Worm (Caenorhabditis elegans) whole organism, L2 larva: ENCODE results near the gene gex-4.

Source experiments
- Y55F3AM.14 ChIP-seq: fragments of 200-800 bp; sonication (Bioruptor generic); optimal IDR thresholded peaks from 2 replicates; lab custom pipeline; 2018; ENCODE audit warnings: mild to moderate bottlenecking, missing genetic modification characterization, missing compliant biosample characterization
- blmp-1 ChIP-seq: sonication (generic microtip); optimal IDR thresholded peaks from 2 replicates; lab custom pipeline; 2017; ENCODE audit warnings: missing genetic modification characterization, mild to moderate bottlenecking, missing compliant biosample characterization, antibody characterized with exemption, moderate library complexity; ENCODE audit not compliant: insufficient read depth
- ceh-82 ChIP-seq: fragments of 150-350 bp; optimal IDR thresholded peaks from 2 replicates; lab custom pipeline; 2014; ENCODE audit warnings: missing biosample characterization, missing genetic modification characterization
- egl-27 ChIP-seq: sonication (generic microtip); optimal IDR thresholded peaks from 3 replicates; lab custom pipeline; 2017; ENCODE audit warnings: missing biosample characterization, missing genetic modification reagents, missing genetic modification characterization
- elt-3 ChIP-seq: sonication (generic microtip); optimal IDR thresholded peaks from 2 replicates; lab custom pipeline; 2017; ENCODE audit warnings: missing biosample characterization, missing genetic modification characterization
- lin-11 ChIP-seq: fragments of 150-350 bp; sonication (generic microtip); optimal IDR thresholded peaks from 2 replicates; lab custom pipeline; 2014; ENCODE audit warnings: missing biosample characterization, missing genetic modification characterization, inconsistent platforms, mixed read lengths
- mab-5 ChIP-seq: fragments of 150-350 bp; optimal IDR thresholded peaks from 2 replicates; lab custom pipeline; 2014; ENCODE audit warnings: missing biosample characterization, missing genetic modification characterization
- mdl-1 ChIP-seq, 2 experiments: fragments of 150-350 bp in 1 of 2; sonication (generic microtip) in 1 of 2; optimal IDR thresholded peaks; 2 replicates each; lab custom pipeline; 2017; ENCODE audit warnings: missing biosample characterization in 2 of 2, missing genetic modification characterization in 2 of 2
- nhr-10 ChIP-seq: sonication (generic microtip); optimal IDR thresholded peaks from 2 replicates; lab custom pipeline; 2017; ENCODE audit warnings: missing biosample characterization, missing genetic modification characterization
- nhr-12 ChIP-seq: fragments of 150-350 bp; optimal IDR thresholded peaks from 2 replicates; lab custom pipeline; 2014; ENCODE audit warnings: missing biosample characterization, missing genetic modification characterization
- nhr-237 ChIP-seq: fragments of 150-350 bp; optimal IDR thresholded peaks from 2 replicates; lab custom pipeline; 2014; ENCODE audit warnings: missing biosample characterization, missing genetic modification characterization
- nhr-25 ChIP-seq: fragments of 150-350 bp; sonication (generic microtip); optimal IDR thresholded peaks from 3 replicates; lab custom pipeline; 2014; ENCODE audit warnings: missing biosample characterization, missing genetic modification characterization
- skn-1 ChIP-seq: sonication (generic microtip); optimal IDR thresholded peaks from 2 replicates; lab custom pipeline; 2017; ENCODE audit warnings: missing biosample characterization, missing genetic modification characterization
- unc-39 ChIP-seq: fragments of 150-350 bp; optimal IDR thresholded peaks from 2 replicates; lab custom pipeline; 2014; ENCODE audit warnings: missing biosample characterization, missing genetic modification characterization

DNA sequence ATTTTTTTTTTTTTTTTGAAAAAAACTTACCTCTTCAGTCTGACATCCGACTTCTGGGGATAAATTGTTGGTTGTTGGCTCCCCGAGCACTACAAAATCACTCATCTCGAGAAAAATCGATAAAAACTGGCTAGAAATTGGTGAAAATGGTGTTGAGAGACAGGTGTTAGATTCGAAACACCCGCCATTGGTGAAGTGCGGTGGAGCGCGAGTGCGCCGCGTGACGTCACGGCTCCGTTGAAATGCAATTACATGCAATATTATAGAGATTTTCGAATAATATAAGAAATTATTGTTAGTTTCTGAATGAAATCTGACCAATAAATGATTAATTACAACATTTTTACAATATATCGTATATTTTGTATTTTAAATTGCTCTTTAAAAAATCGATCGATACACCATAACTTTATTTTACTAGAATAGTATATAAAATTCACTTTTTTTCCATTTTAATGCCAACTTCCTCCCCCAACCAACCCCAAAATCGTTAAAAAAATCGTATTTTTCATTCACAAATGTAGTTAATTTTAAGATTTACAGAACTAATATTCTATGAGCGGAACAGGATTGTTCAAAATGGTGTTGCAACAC lies 7.8 kb upstream of the gex-4 start, which contains the start of the genes Y75B8A.18 and Y75B8A.19:
- TF ChIP-seq skn-1 (no peak), mdl-1 (tag; optimal IDR thresholded peaks at IDR 0.05; lab: Kevin White, UChicago) (no peak), unc-39 (no peak), nhr-237 (tag; lab: Kevin White, UChicago) (no peak), nhr-12 (tag; lab: Kevin White, UChicago) (no peak), mab-5 (tag; lab: Kevin White, UChicago) (no peak), lin-11 (tag; lab: Kevin White, UChicago) (peak; percentile 52), Y55F3AM.14 (GFP tag; lab: Kevin White, UChicago) (no peak), egl-27 (tag; lab: Kevin White, UChicago) (no peak), elt-3 (no peak), ceh-82 (tag; lab: Kevin White, UChicago) (no peak), blmp-1 (tag; lab: Kevin White, UChicago) (no peak), nhr-10 (tag; lab: Kevin White, UChicago) (no peak), nhr-25 (tag; lab: Kevin White, UChicago) (peak; percentile 47)
